Fruit fly (Drosophila melanogaster): ENCODE data around the gene Spn28F.

DNA sequence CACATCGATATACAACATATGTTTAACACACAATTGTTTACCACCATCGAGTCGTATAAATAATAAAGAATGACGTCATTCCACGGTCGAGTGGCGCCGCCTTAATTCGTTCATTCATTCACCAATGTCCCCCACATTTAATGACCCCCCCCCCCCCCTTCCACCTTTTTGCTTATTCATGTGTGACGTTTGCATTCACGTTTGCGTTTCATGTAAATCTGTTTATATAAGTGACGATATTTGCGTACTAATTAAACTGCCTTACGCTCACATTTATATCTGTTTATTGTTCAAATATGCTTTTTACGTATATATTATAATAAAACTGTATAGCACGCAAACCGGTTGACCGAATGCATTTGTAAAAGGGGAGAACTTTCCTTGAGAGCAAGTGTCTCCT, 8.0 kb downstream of the Spn28F start:
- TF ChIP-seq brk (GFP tag; optimal IDR thresholded peaks at IDR 0.05): no peak
- no peak for TF ChIP-seq Dif (GFP tag; optimal IDR thresholded peaks at IDR 0.05; ENCODE audit: partially characterized antibody)
- TF ChIP-seq Dfd (GFP tag; optimal IDR thresholded peaks at IDR 0.05): no peak
- TF ChIP-seq dl (GFP tag; optimal IDR thresholded peaks at IDR 0.05; ENCODE audit: insufficient read depth in 1 of 2, partially characterized antibody in 2 of 2): no peak
- peak; percentile 42 for TF ChIP-seq br (GFP tag; optimal IDR thresholded peaks at IDR 0.05)
- no peak for TF ChIP-seq psq (GFP tag; optimal IDR thresholded peaks at IDR 0.05)
- TF ChIP-seq Hr78 (GFP tag; optimal IDR thresholded peaks at IDR 0.05): no peak
- TF ChIP-seq pan (optimal IDR thresholded peaks at IDR 0.05): no peak
- no peak for TF ChIP-seq lola (GFP tag; optimal IDR thresholded peaks at IDR 0.05)
- no peak for TF ChIP-seq usp (GFP tag; optimal IDR thresholded peaks at IDR 0.05)
- TF ChIP-seq Abd-B (GFP tag; optimal IDR thresholded peaks at IDR 0.05): no peak
- TF ChIP-seq OdsH (GFP tag; optimal IDR thresholded peaks at IDR 0.05): peak; percentile 15
- peak; percentile 21 for TF ChIP-seq h (GFP tag; optimal IDR thresholded peaks at IDR 0.05)
